Fruit fly (Drosophila melanogaster) whole organism, embryonic: Measurements from ENCODE around the gene CG11560.

ENCODE experiments used
- Ada2b ChIP-seq: fragments of 200-800 bp; sonication (Bioruptor generic); IDR thresholded peaks from 2 replicates; pipeline ENCODE4 v1.3.6; 2022; ENCODE audit warnings: missing biosample characterization, missing genetic modification characterization
- CG11560 ChIP-seq: fragments of 200-800 bp; sonication (Bioruptor generic); IDR thresholded peaks from 3 replicates; pipeline ENCODE4 v1.3.6; 2022; ENCODE audit warnings: missing biosample characterization, missing genetic modification characterization
- CG15514 ChIP-seq: fragments of 200-800 bp; sonication (Bioruptor generic); optimal IDR thresholded peaks from 3 replicates; lab custom pipeline; 2017; ENCODE audit warnings: missing biosample characterization, missing genetic modification characterization, mild to moderate bottlenecking, moderate library complexity, missing genetic modification reagents
- CG1647 ChIP-seq: fragments of 200-800 bp; sonication (Bioruptor generic); optimal IDR thresholded peaks from 3 replicates; lab custom pipeline; 2016; ENCODE audit warnings: missing biosample characterization, missing genetic modification characterization
- CG17328 ChIP-seq: fragments of 200-800 bp; sonication (Bioruptor generic); IDR thresholded peaks from 2 replicates; pipeline ENCODE4 v1.3.6; 2022; ENCODE audit warnings: missing biosample characterization, missing genetic modification characterization
- CG18476 ChIP-seq: fragments of 200-800 bp; sonication (Bioruptor generic); optimal IDR thresholded peaks from 2 replicates; lab custom pipeline; 2016; ENCODE audit warnings: missing biosample characterization, mild to moderate bottlenecking, missing genetic modification characterization
- CG18764 ChIP-seq: fragments of 200-800 bp; sonication (Bioruptor generic); optimal IDR thresholded peaks from 3 replicates; lab custom pipeline; 2016; ENCODE audit warnings: missing biosample characterization, missing genetic modification characterization
- CG30431 ChIP-seq: fragments of 200-800 bp; sonication (Bioruptor generic); optimal IDR thresholded peaks from 2 replicates; lab custom pipeline; 2017; ENCODE audit warnings: missing biosample characterization, missing genetic modification characterization
- CG33557 ChIP-seq: fragments of 200-800 bp; sonication (Bioruptor generic); optimal IDR thresholded peaks from 2 replicates; lab custom pipeline; 2019; ENCODE audit warnings: missing biosample characterization, mild to moderate bottlenecking, missing genetic modification characterization, moderate library complexity
- CG3847 ChIP-seq: fragments of 200-800 bp; sonication (Bioruptor generic); IDR thresholded peaks from 2 replicates; pipeline ENCODE4 v1.3.6; 2022; ENCODE audit warnings: missing biosample characterization, missing genetic modification characterization
- CG5953 ChIP-seq: fragments of 200-800 bp; sonication (Bioruptor generic); IDR thresholded peaks from 2 replicates; pipeline ENCODE4 v1.3.6; 2022; ENCODE audit warnings: missing biosample characterization, missing genetic modification characterization
- CG6272 ChIP-seq: fragments of 200-800 bp; sonication (Bioruptor generic); IDR thresholded peaks from 2 replicates; pipeline ENCODE4 v1.3.6; 2022; ENCODE audit warnings: missing biosample characterization, missing genetic modification characterization
- CG6683 ChIP-seq: fragments of 200-800 bp; sonication (Bioruptor generic); optimal IDR thresholded peaks from 2 replicates; lab custom pipeline; 2017; ENCODE audit warnings: missing biosample characterization, mild to moderate bottlenecking, missing genetic modification characterization, missing genetic modification reagents
- CG6791 ChIP-seq: fragments of 200-800 bp; sonication (Bioruptor generic); IDR thresholded peaks from 3 replicates; pipeline ENCODE4 v1.3.6; 2022; ENCODE audit warnings: missing biosample characterization, missing genetic modification characterization; ENCODE audit not compliant: partially characterized antibody
- CG7839 ChIP-seq: fragments of 200-800 bp; sonication (Bioruptor generic); optimal IDR thresholded peaks from 3 replicates; lab custom pipeline; 2018; ENCODE audit warnings: missing biosample characterization, mild to moderate bottlenecking, missing genetic modification characterization, moderate library complexity
- CG7928 ChIP-seq: fragments of 200-800 bp; sonication (Bioruptor generic); optimal IDR thresholded peaks from 2 replicates; lab custom pipeline; 2017; ENCODE audit warnings: missing biosample characterization, mild to moderate bottlenecking, missing genetic modification characterization
- CG8089 ChIP-seq: fragments of 200-800 bp; sonication (Bioruptor generic); optimal IDR thresholded peaks from 3 replicates; lab custom pipeline; 2016; ENCODE audit warnings: missing biosample characterization, missing genetic modification characterization
- CG8290 ChIP-seq, 3 experiments: fragments of 200-800 bp; sonication (Bioruptor generic); optimal IDR thresholded peaks; 2 replicates each; lab custom pipeline; 2016 to 2019; ENCODE audit warnings: missing biosample characterization in 3 of 3, missing genetic modification characterization in 3 of 3, mild to moderate bottlenecking in 2 of 3, moderate library complexity in 1 of 3
- CG8388 ChIP-seq: fragments of 200-800 bp; sonication (Bioruptor generic); optimal IDR thresholded peaks from 2 replicates; lab custom pipeline; 2019; ENCODE audit warnings: missing biosample characterization, mild to moderate bottlenecking, missing genetic modification characterization, moderate library complexity
- CG8944 ChIP-seq: fragments of 200-800 bp; sonication (Bioruptor generic); optimal IDR thresholded peaks from 3 replicates; lab custom pipeline; 2016; ENCODE audit warnings: missing biosample characterization, missing genetic modification characterization
- Dfd ChIP-seq, 2 experiments: fragments of >200 bp; optimal IDR thresholded peaks; 2 replicates each; lab custom pipeline; 2017; ENCODE audit warnings: missing biosample characterization in 2 of 2, missing genetic modification characterization in 2 of 2
- Doc3 ChIP-seq: fragments of 200-800 bp; sonication (Bioruptor generic); IDR thresholded peaks from 3 replicates; pipeline ENCODE4 v1.3.6; 2022; ENCODE audit warnings: missing biosample characterization, missing genetic modification characterization; ENCODE audit not compliant: partially characterized antibody
- Hmx ChIP-seq: fragments of 200-800 bp; sonication (Bioruptor generic); optimal IDR thresholded peaks from 2 replicates; lab custom pipeline; 2016; ENCODE audit warnings: missing biosample characterization, missing genetic modification characterization
- Hr39 ChIP-seq: fragments of >200 bp; optimal IDR thresholded peaks from 2 replicates; lab custom pipeline; 2017
- Hr51 ChIP-seq, 2 experiments: fragments of 200-800 bp; sonication (Bioruptor generic); optimal IDR thresholded peaks; 2 replicates in 1 of 2; 3 replicates in 1 of 2; lab custom pipeline; 2016 to 2018; ENCODE audit warnings: missing biosample characterization in 2 of 2, missing genetic modification characterization in 2 of 2, mild to moderate bottlenecking in 1 of 2, moderate library complexity in 1 of 2
- MTF-1 ChIP-seq: fragments of 200-800 bp; sonication (Bioruptor generic); optimal IDR thresholded peaks from 2 replicates; lab custom pipeline; 2018; ENCODE audit warnings: missing biosample characterization, mild to moderate bottlenecking, missing genetic modification characterization, borderline replicate concordance
- NK7.1 ChIP-seq: fragments of 200-800 bp; sonication (Bioruptor generic); optimal IDR thresholded peaks from 3 replicates; lab custom pipeline; 2016; ENCODE audit warnings: missing biosample characterization, missing genetic modification characterization
- Rx ChIP-seq: fragments of 200-800 bp; sonication (Bioruptor generic); IDR thresholded peaks from 2 replicates; pipeline ENCODE4 v1.3.6; 2022; ENCODE audit warnings: missing biosample characterization, missing genetic modification characterization
- Sox102F ChIP-seq: fragments of 200-800 bp; sonication (Bioruptor generic); optimal IDR thresholded peaks from 2 replicates; lab custom pipeline; 2018; ENCODE audit warnings: missing biosample characterization, mild to moderate bottlenecking, missing genetic modification characterization, moderate library complexity
- Tbp ChIP-seq: fragments of >200 bp; optimal IDR thresholded peaks from 2 replicates; lab custom pipeline; 2018; ENCODE audit warnings: missing biosample characterization, missing genetic modification characterization
- amos ChIP-seq: fragments of 200-800 bp; sonication (Bioruptor generic); IDR thresholded peaks from 2 replicates; pipeline ENCODE4 v1.3.6; 2022; ENCODE audit warnings: missing biosample characterization, missing genetic modification characterization; ENCODE audit not compliant: partially characterized antibody
- aop ChIP-seq: fragments of 200-800 bp; sonication (Bioruptor generic); IDR thresholded peaks from 2 replicates; pipeline ENCODE4 v1.3.6; 2022; ENCODE audit warnings: missing biosample characterization, missing genetic modification characterization
- bcd ChIP-seq: fragments of 200-800 bp; sonication (Bioruptor generic); optimal IDR thresholded peaks from 2 replicates; lab custom pipeline; 2017; ENCODE audit warnings: missing biosample characterization, mild to moderate bottlenecking, missing genetic modification characterization
- bsh ChIP-seq, 2 experiments: fragments of 200-800 bp; sonication (Bioruptor generic); optimal IDR thresholded peaks; 2 replicates each; lab custom pipeline; 2017 to 2018; ENCODE audit warnings: mild to moderate bottlenecking in 2 of 2, missing biosample characterization in 2 of 2, missing genetic modification characterization in 2 of 2, moderate library complexity in 1 of 2
- crc ChIP-seq: fragments of 200-800 bp; sonication (Bioruptor generic); optimal IDR thresholded peaks from 2 replicates; lab custom pipeline; 2016; ENCODE audit warnings: missing biosample characterization, missing genetic modification characterization
- croc ChIP-seq: fragments of 200-800 bp; sonication (Bioruptor generic); conservative IDR thresholded peaks from 3 replicates; pipeline ENCODE4 v1.3.6; 2022; ENCODE audit warnings: missing biosample characterization, missing genetic modification characterization
- ems ChIP-seq: fragments of 200-800 bp; sonication (Bioruptor generic); optimal IDR thresholded peaks from 3 replicates; lab custom pipeline; 2016; ENCODE audit warnings: missing biosample characterization, missing genetic modification characterization
- gce ChIP-seq: fragments of 200-800 bp; sonication (Bioruptor generic); IDR thresholded peaks from 3 replicates; pipeline ENCODE4 v1.3.6; 2022; ENCODE audit warnings: missing biosample characterization, missing genetic modification characterization
- gem ChIP-seq: fragments of 200-800 bp; sonication (Bioruptor generic); optimal IDR thresholded peaks from 2 replicates; lab custom pipeline; 2019; ENCODE audit warnings: missing biosample characterization, mild to moderate bottlenecking, missing genetic modification characterization, moderate library complexity
- h ChIP-seq: fragments of >200 bp; optimal IDR thresholded peaks from 2 replicates; lab custom pipeline; 2017
- hb ChIP-seq: fragments of 200-800 bp; sonication (Bioruptor generic); IDR thresholded peaks from 3 replicates; pipeline ENCODE4 v1.3.6; 2022; ENCODE audit warnings: missing biosample characterization, missing genetic modification characterization; ENCODE audit not compliant: partially characterized antibody
- lmd ChIP-seq: fragments of 200-800 bp; sonication (Bioruptor generic); IDR thresholded peaks from 2 replicates; pipeline ENCODE4 v1.3.6; 2022; ENCODE audit warnings: missing biosample characterization, missing genetic modification characterization
- lov ChIP-seq, 2 experiments: fragments of 200-800 bp in 1 of 2; fragments of >200 bp in 1 of 2; sonication (Bioruptor generic) in 1 of 2; IDR thresholded peaks in 1 of 2; optimal IDR thresholded peaks in 1 of 2; 2 replicates in 1 of 2; 3 replicates in 1 of 2; pipeline versions ENCODE4 v1.3.6 to Lab custom; 2017 to 2022; ENCODE audit warnings: missing biosample characterization in 1 of 2, missing genetic modification characterization in 1 of 2
- ranshi ChIP-seq: fragments of 200-800 bp; sonication (Bioruptor generic); IDR thresholded peaks from 2 replicates; pipeline ENCODE4 v1.3.6; 2022; ENCODE audit warnings: missing biosample characterization, missing genetic modification characterization
- tap ChIP-seq: fragments of 200-800 bp; optimal IDR thresholded peaks from 3 replicates; lab custom pipeline; 2019; ENCODE audit warnings: missing biosample characterization, mild to moderate bottlenecking, missing genetic modification characterization, moderate library complexity
- trem ChIP-seq: fragments of 200-800 bp; optimal IDR thresholded peaks from 3 replicates; lab custom pipeline; 2019; ENCODE audit warnings: missing biosample characterization, mild to moderate bottlenecking, missing genetic modification characterization, moderate library complexity
- yki ChIP-seq: fragments of >200 bp; optimal IDR thresholded peaks from 3 replicates; lab custom pipeline; 2018
- z ChIP-seq: fragments of 200-800 bp; sonication (Bioruptor generic); IDR thresholded peaks from 3 replicates; pipeline ENCODE4 v1.3.6; 2022; ENCODE audit warnings: missing biosample characterization, missing genetic modification characterization
- zfh1 ChIP-seq: fragments of 200-800 bp; sonication (Bioruptor generic); IDR thresholded peaks from 3 replicates; pipeline ENCODE4 v1.3.6; 2022; ENCODE audit warnings: missing biosample characterization, missing genetic modification characterization

Gene CG11560

DNA sequence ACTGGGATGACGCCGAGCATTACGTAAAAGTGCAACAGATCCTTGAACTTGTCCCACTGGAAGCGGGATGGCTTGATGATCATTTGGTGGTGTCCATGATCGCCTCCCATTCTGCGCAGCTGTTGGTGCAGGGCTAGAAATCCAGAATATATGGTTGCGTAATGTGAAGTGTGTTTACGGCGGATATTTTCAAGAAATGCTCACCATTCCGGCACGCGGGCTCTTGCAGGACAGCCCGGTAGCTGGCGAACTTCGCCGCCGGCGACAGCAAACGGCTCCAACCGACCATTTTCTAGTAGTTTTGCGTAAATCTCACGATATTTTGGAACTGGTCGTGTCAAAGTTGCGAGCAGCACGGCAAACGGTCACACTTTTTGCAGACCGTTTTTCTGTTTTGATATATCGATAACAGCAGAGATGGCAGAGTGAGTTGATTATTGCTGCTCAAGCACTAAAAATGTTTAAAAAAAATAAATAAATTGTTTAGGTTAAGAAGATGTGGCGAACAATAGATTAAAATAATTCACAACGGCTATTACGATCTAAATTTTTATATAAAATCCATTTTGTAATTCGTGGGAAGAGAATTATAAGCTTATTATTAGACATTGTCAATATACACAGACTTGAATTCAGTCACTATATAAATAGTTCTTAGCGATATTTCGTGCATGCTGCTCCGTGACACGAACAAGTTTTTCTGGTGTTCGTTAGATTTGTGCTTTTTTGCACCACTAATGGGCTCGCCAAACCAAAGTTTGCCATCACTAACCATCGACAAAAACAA lies 18.5 kb downstream of the CG11560 start, which contains the start of the genes ND-SGDH and RhoGAP68F (continued):
- TF ChIP-seq CG8290 (GFP tag; optimal IDR thresholded peaks at IDR 0.05; lab: Kevin White, UChicago), result peak; percentile 40
- TF ChIP-seq CG8290 (tag; optimal IDR thresholded peaks at IDR 0.05; lab: Kevin White, UChicago), result peak; percentile 56 to 58
- TF ChIP-seq Rx (GFP tag; lab: Robert Waterston, UW), result no peak; the same call in 1 of the 2 replicates
- peak; percentile 56; the same call in 1 of the 2 replicates for TF ChIP-seq ranshi (GFP tag; lab: Robert Waterston, UW)
- no peak for TF ChIP-seq MTF-1 (GFP tag; lab: Kevin White, UChicago)
- peak; percentile 71 to 76 for TF ChIP-seq Hr51 (GFP tag; optimal IDR thresholded peaks at IDR 0.05; lab: Kevin White, UChicago)
- peak; percentile 45 for TF ChIP-seq CG1647 (GFP tag; lab: Kevin White, UChicago)
- TF ChIP-seq CG17328 (GFP tag; lab: Robert Waterston, UW), result peak; percentile 20; the same call in 1 of the 2 replicates
- no peak for TF ChIP-seq gce (GFP tag; lab: Robert Waterston, UW)
- TF ChIP-seq amos, result peak; percentile 84
- peak; percentile 20 for TF ChIP-seq CG6683
- TF ChIP-seq lov (optimal IDR thresholded peaks at IDR 0.05; lab: Kevin White, UChicago), result no peak
- TF ChIP-seq lov (GFP tag; IDR thresholded peaks at IDR 0.05; lab: Robert Waterston, UW), result no peak
- TF ChIP-seq crc (GFP tag; lab: Kevin White, UChicago), result no peak
- no peak for TF ChIP-seq CG7928 (GFP tag; lab: Kevin White, UChicago)
- peak; percentile 66 for TF ChIP-seq ems (GFP tag; lab: Kevin White, UChicago)
- peak in 1 of 2 experiments; percentile 57 for TF ChIP-seq bsh (GFP tag; optimal IDR thresholded peaks at IDR 0.05; lab: Kevin White, UChicago)
- TF ChIP-seq CG8388 (GFP tag; lab: Kevin White, UChicago), result peak; percentile 60
- TF ChIP-seq Hr39 (lab: Kevin White, UChicago), result no peak
- TF ChIP-seq CG11560, result no peak; the same call in 2 of the 3 replicates
- TF ChIP-seq z (GFP tag; lab: Robert Waterston, UW), result no peak
- peak; percentile 77 for TF ChIP-seq CG7839 (tag; lab: Kevin White, UChicago)
- TF ChIP-seq CG3847 (GFP tag; lab: Robert Waterston, UW), result peak; percentile 83
- TF ChIP-seq yki (lab: Kevin White, UChicago), result no peak
- no peak for TF ChIP-seq Tbp (GFP tag; lab: Kevin White, UChicago)
- peak; percentile 78 for TF ChIP-seq bcd (GFP tag; lab: Kevin White, UChicago)
- no peak for TF ChIP-seq Dfd (GFP tag; optimal IDR thresholded peaks at IDR 0.05; lab: Kevin White, UChicago)
- TF ChIP-seq aop (GFP tag; lab: Robert Waterston, UW), result no peak
- TF ChIP-seq tap (tag; lab: Kevin White, UChicago), result peak; percentile 48
- peak; percentile 43 for TF ChIP-seq Ada2b (GFP tag; lab: Robert Waterston, UW)
- TF ChIP-seq CG18764 (GFP tag; lab: Kevin White, UChicago), result peak; percentile 55
- TF ChIP-seq zfh1 (GFP tag; lab: Robert Waterston, UW), result peak; percentile 60; the same call in 2 of the 3 replicates
- TF ChIP-seq h, result no peak
- peak; percentile 67 for TF ChIP-seq CG18476 (GFP tag; lab: Kevin White, UChicago)
- TF ChIP-seq Doc3 (GFP tag; lab: Robert Waterston, UW), result peak; percentile 95
- TF ChIP-seq CG8944 (GFP tag; lab: Kevin White, UChicago), result peak; percentile 46
- peak; percentile 64 for TF ChIP-seq croc (GFP tag; lab: Robert Waterston, UW)
- peak; percentile 83; the same call in 1 of the 2 replicates for TF ChIP-seq CG6272 (GFP tag; lab: Robert Waterston, UW)
- TF ChIP-seq NK7.1, result peak; percentile 50
- no peak for TF ChIP-seq CG5953 (GFP tag; lab: Robert Waterston, UW)
- TF ChIP-seq trem, result peak; percentile 76
- peak; percentile 45 for TF ChIP-seq CG8089 (GFP tag; lab: Kevin White, UChicago)
- TF ChIP-seq lmd, result peak; percentile 77
- peak; percentile 49 for TF ChIP-seq CG30431 (GFP tag; lab: Kevin White, UChicago)
- peak; percentile 38 for TF ChIP-seq Hmx (GFP tag; lab: Kevin White, UChicago)
- peak; percentile 88 for TF ChIP-seq gem (tag; lab: Kevin White, UChicago)
- TF ChIP-seq CG6791 (GFP tag; lab: Robert Waterston, UW), result peak; percentile 91
- peak; percentile 63 for TF ChIP-seq Sox102F (GFP tag; lab: Kevin White, UChicago)
- TF ChIP-seq hb (GFP tag; lab: Robert Waterston, UW), result peak; percentile 95
- TF ChIP-seq CG33557 (GFP tag; lab: Kevin White, UChicago), result peak; percentile 62
- TF ChIP-seq CG15514, result peak; percentile 89
